Fruit fly (Drosophila melanogaster) S2 (cell line): ENCODE data around the gene Hml.

ENCODE experiments used
- CG8478 ChIP-seq: fragments of >200 bp; optimal IDR thresholded peaks from 2 replicates; lab custom pipeline; 2018
- CTCF ChIP-seq, 2 experiments: fragments of >200 bp; optimal IDR thresholded peaks; 2 replicates each; lab custom pipeline; 2018

DNA sequence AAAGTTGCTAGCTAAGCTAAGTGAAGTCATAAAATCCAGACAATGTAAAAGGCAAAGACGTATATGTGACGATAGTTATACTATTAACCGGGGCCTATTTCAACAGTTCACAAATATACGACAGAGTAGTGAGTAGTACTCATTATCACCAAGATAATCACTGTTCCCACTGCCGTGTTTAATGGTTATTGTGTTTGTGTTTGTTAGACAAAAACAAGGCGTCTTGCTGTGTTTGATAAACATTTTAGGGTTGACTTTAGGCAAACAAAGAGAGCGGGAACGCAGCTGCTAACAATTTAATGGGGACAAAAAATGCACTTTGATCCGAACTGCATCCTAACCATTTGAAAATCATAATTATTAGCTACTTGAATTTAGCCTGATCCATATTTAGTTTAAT lies 19.6 kb downstream of the Hml start:
- no peak for TF ChIP-seq CTCF (optimal IDR thresholded peaks at IDR 0.05; lab: Kevin White, UChicago)
- no peak for TF ChIP-seq CG8478 (lab: Kevin White, UChicago)
